Worm (Caenorhabditis elegans) whole organism, early embryonic: Measurements from ENCODE around the gene ssup-72.

Experiments
- B0310.2 ChIP-seq: sonication (generic microtip); optimal IDR thresholded peaks from 2 replicates; lab custom pipeline; 2016; ENCODE audit warnings: mild to moderate bottlenecking, missing genetic modification characterization, missing compliant biosample characterization
- F13C5.2 ChIP-seq: sonication (generic microtip); optimal IDR thresholded peaks from 2 replicates; lab custom pipeline; 2017; ENCODE audit warnings: mild to moderate bottlenecking, missing genetic modification characterization, inconsistent platforms, missing compliant biosample characterization
- aly-1 ChIP-seq: sonication (generic microtip); optimal IDR thresholded peaks from 2 replicates; lab custom pipeline; 2016; ENCODE audit warnings: missing genetic modification characterization, missing compliant biosample characterization
- ama-1 ChIP-seq: fragments of 150-350 bp; optimal IDR thresholded peaks from 2 replicates; lab custom pipeline; 2014
- ceh-13 ChIP-seq: fragments of 200-800 bp; sonication (Bioruptor generic); optimal IDR thresholded peaks from 2 replicates; lab custom pipeline; 2018; ENCODE audit warnings: mild to moderate bottlenecking, missing genetic modification characterization, missing compliant biosample characterization
- ceh-36 ChIP-seq: sonication (generic microtip); optimal IDR thresholded peaks from 2 replicates; lab custom pipeline; 2016; ENCODE audit warnings: missing genetic modification characterization, inconsistent platforms, missing compliant biosample characterization
- ets-7 ChIP-seq: sonication (generic microtip); optimal IDR thresholded peaks from 2 replicates; lab custom pipeline; 2016; ENCODE audit warnings: missing genotype, missing genetic modification characterization, missing compliant biosample characterization
- flt-1 ChIP-seq: fragments of 200-800 bp; sonication (Bioruptor generic); IDR thresholded peaks from 2 replicates; pipeline ENCODE4 v1.3.6; 2022; ENCODE audit warnings: missing genetic modification characterization, missing compliant biosample characterization
- hmbx-1 ChIP-seq: sonication (generic microtip); optimal IDR thresholded peaks from 2 replicates; lab custom pipeline; 2016; ENCODE audit warnings: mild to moderate bottlenecking, missing genetic modification characterization, missing compliant biosample characterization
- hmg-4 ChIP-seq: fragments of 200-800 bp; sonication (Bioruptor generic); optimal IDR thresholded peaks from 2 replicates; lab custom pipeline; 2018; ENCODE audit warnings: mild to moderate bottlenecking, missing genetic modification characterization, missing compliant biosample characterization
- hnd-1 ChIP-seq: sonication (generic microtip); optimal IDR thresholded peaks from 2 replicates; lab custom pipeline; 2016; ENCODE audit warnings: missing genetic modification characterization, missing compliant biosample characterization
- pes-1 ChIP-seq: fragments of 200-800 bp; sonication (Bioruptor generic); IDR thresholded peaks from 2 replicates; pipeline ENCODE4 v1.3.6; 2022; ENCODE audit warnings: missing genetic modification reagents, missing genetic modification characterization, missing compliant biosample characterization
- scrt-1 ChIP-seq: fragments of 200-800 bp; sonication (Bioruptor generic); IDR thresholded peaks from 2 replicates; pipeline ENCODE4 v1.3.6; 2022; ENCODE audit warnings: missing genetic modification characterization, missing compliant biosample characterization
- sea-1 ChIP-seq: fragments of 200-800 bp; sonication (Bioruptor generic); conservative IDR thresholded peaks from 2 replicates; pipeline ENCODE4 v1.3.6; 2022; ENCODE audit warnings: missing genetic modification characterization, missing compliant biosample characterization
- tbx-11 ChIP-seq: fragments of 200-800 bp; sonication (Bioruptor generic); IDR thresholded peaks from 2 replicates; pipeline ENCODE4 v1.3.6; 2022; ENCODE audit warnings: missing genetic modification characterization, missing compliant biosample characterization
- tbx-37 ChIP-seq: fragments of 200-800 bp; sonication (Bioruptor generic); conservative IDR thresholded peaks from 2 replicates; pipeline ENCODE4 v1.3.6; 2022; ENCODE audit warnings: missing genetic modification reagents, missing genetic modification characterization, missing compliant biosample characterization
- tra-4 ChIP-seq: sonication (generic microtip); optimal IDR thresholded peaks from 2 replicates; lab custom pipeline; 2017; ENCODE audit warnings: missing genetic modification characterization, missing compliant biosample characterization

Gene ssup-72

DNA sequence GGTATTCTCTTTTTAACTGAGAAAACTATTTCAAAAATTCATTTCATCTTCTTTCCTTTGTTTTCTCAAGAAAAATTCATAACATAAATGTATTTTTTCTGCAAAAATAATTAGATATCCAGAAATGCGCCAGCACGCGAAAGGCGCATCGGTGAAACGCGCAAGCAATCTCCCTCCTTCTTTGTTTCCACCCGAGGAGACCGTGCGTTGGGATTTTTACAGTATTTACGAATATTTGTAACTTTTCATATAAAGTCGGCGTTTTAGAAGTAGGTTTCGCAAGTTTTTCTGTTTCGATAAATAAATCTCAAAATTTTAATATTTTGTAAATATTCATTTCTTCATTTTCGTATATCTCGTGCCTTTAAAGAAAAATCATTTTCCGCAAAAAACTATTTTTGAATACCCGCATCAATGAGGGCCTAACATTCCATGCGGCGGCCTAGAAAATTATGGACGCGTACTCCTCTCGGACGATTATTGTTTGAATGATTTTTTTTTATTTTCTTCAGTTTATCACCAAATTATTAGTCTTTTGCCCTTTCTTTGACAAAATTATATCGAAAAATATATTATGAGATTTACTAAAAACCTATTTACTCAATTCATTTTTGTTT lies at the start of gene ssup-72:
Gene ssup-72, plus strand, starts transcription at position 181 of the 617 bp plus-strand sequence.
- TF ChIP-seq hnd-1, result no peak
- TF ChIP-seq sea-1, result no peak
- TF ChIP-seq ets-7 (tag; lab: Kevin White, UChicago), result no peak
- TF ChIP-seq hmg-4 (GFP tag; lab: Kevin White, UChicago), result peak; percentile 35
- TF ChIP-seq ceh-13 (GFP tag; lab: Kevin White, UChicago), result no peak
- TF ChIP-seq pes-1 (GFP tag; lab: Robert Waterston, UW), result no peak
- no peak for TF ChIP-seq aly-1
- no peak for TF ChIP-seq ceh-36 (tag; lab: Kevin White, UChicago)
- TF ChIP-seq tbx-11 (GFP tag; lab: Robert Waterston, UW), result no peak
- TF ChIP-seq scrt-1 (GFP tag; lab: Robert Waterston, UW), result no peak
- TF ChIP-seq F13C5.2 (tag; lab: Kevin White, UChicago), result no peak
- no peak for TF ChIP-seq B0310.2 (tag; lab: Kevin White, UChicago)
- TF ChIP-seq tbx-37, result peak; percentile 75

DNA sequence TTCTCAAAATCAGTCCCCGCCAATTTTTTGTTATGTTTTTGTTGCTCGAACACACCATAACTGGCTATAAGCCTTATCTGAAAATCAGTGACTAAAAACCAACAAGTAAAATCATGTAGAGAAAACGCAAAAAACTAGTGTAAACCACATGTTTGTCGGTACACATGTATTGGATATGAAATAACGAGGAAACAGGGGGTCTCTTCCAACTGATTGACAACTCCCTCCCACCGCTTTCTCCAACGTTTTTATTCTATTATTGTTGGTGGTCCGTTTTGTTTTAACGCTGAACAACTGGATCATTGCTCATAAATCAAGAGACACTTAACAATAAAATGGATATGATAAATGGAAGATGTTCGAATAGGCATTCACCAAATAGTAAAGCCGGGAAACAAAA lies 49.6 kb upstream of the ssup-72 start:
- no peak for TF ChIP-seq tbx-37
- no peak for TF ChIP-seq tra-4 (tag; lab: Kevin White, UChicago)
- no peak for TF ChIP-seq tbx-11 (GFP tag; lab: Robert Waterston, UW)
- TF ChIP-seq scrt-1 (GFP tag; lab: Robert Waterston, UW), result no peak

DNA sequence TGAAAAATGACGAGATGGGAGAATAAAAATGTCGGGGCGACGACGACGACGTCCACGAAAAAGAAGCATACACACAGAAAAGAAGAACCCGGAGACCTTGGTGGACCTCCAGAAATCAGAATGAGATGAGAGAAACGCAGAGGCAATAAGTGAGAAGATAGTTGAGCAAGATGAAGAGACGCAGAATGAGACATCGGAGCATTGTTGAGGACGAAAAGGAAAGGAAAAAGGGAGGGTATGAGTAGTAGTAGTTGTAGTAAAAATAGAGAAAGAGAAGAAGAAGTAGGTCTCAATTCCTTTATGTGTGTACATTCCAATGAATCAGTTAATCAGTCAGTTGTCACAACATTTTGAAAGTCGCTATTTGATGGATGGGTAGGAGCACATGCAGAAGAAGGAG lies 47.1 kb upstream of the ssup-72 start, which contains the start of gene T14B4.8:
Gene T14B4.8, minus strand, starts transcription at position 60 of the 400 bp plus-strand sequence.
- no peak for TF ChIP-seq tra-4 (tag; lab: Kevin White, UChicago)
- no peak for TF ChIP-seq scrt-1 (GFP tag; lab: Robert Waterston, UW)
- TF ChIP-seq flt-1 (GFP tag; lab: Robert Waterston, UW), result no peak
- TF ChIP-seq sea-1, result no peak
- no peak for TF ChIP-seq B0310.2 (tag; lab: Kevin White, UChicago)
- no peak for TF ChIP-seq ceh-36 (tag; lab: Kevin White, UChicago)
- no peak for TF ChIP-seq ets-7 (tag; lab: Kevin White, UChicago)
- TF ChIP-seq hmg-4 (GFP tag; lab: Kevin White, UChicago), result no peak
- TF ChIP-seq pes-1 (GFP tag; lab: Robert Waterston, UW), result no peak
- no peak for TF ChIP-seq F13C5.2 (tag; lab: Kevin White, UChicago)
- TF ChIP-seq hnd-1, result no peak
- TF ChIP-seq aly-1, result no peak
- TF ChIP-seq ama-1 (lab: Kevin White, UChicago), result no peak

DNA sequence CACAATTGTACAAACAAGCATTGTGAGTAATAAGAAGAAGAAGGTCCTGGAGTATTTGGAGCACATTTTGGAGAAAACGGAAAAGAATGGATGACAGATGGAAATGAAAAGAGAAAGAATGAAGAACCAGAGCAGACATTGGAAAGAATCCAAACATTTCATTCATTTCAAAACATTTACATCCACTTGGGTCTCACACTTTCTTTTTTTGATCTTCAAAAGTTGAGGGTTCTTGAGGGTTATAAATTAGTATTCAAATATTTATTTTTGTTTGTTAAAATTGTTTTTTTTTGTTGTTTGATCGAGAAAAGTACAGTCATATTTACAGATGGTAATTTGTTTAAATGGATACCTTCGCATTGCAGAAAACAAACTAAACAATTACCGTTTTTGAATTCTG lies 42.7 kb upstream of the ssup-72 start, which contains the start of gene T14B4.9:
Gene T14B4.9, minus strand, starts transcription at position 101 of the 400 bp plus-strand sequence.
- TF ChIP-seq tbx-37, result no peak
- TF ChIP-seq pes-1 (GFP tag; lab: Robert Waterston, UW), result no peak
- no peak for TF ChIP-seq scrt-1 (GFP tag; lab: Robert Waterston, UW)
- no peak for TF ChIP-seq ceh-13 (GFP tag; lab: Kevin White, UChicago)

DNA sequence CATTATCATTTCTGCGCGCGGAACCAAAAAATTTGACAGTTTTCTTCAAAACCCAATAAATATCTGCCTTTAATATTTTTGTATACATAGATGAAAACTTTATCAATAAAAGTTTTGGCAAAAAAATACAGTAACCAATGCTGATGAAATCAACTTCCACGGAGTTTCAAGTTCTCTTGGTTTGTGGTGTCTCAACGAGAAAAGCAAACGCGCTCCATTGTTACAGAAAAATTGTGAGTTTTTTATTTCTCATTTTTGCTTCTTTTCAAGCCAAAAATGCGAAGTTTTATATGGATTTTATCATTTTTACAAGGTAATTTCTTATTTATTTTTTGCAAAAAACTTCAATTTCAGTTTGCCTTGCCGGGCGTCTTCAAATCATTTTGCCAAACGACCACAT lies 41.7 kb upstream of the ssup-72 start, which contains the start of gene T14B4.3:
Gene T14B4.3, plus strand, starts transcription at position 264 of the 400 bp plus-strand sequence.
- peak; percentile 55; the same call in 1 of the 2 replicates for TF ChIP-seq tbx-37
- TF ChIP-seq hnd-1, result no peak
- no peak for TF ChIP-seq flt-1 (GFP tag; lab: Robert Waterston, UW)
- TF ChIP-seq F13C5.2 (tag; lab: Kevin White, UChicago), result peak; percentile 62
- no peak for TF ChIP-seq tbx-11 (GFP tag; lab: Robert Waterston, UW)

DNA sequence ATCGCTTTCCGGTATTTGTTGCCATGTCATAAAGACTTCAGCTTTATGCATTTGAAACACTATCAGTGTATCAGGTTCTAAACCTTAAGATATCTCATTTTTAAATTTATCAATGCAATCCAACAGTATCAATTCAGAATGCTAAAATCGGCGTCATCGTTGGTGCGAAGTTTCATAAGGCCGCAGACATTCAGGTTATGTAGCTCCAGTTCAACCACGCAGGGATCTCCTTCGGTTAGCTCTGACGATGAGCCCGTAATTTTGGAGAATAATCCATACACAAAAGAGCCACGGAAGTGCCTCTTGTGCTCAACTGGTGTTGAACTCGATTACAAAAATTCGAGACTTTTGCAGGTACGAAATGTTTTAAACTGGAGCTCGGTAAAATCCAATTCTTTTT lies 40.3 kb upstream of the ssup-72 start, which contains the start of gene mrps-18.C:
Gene mrps-18.C, plus strand, starts transcription at position 138 of the 400 bp plus-strand sequence.
- TF ChIP-seq F13C5.2 (tag; lab: Kevin White, UChicago), result no peak
- no peak for TF ChIP-seq ceh-13 (GFP tag; lab: Kevin White, UChicago)
- no peak for TF ChIP-seq hmbx-1 (tag; lab: Kevin White, UChicago)
- TF ChIP-seq tra-4 (tag; lab: Kevin White, UChicago), result no peak

DNA sequence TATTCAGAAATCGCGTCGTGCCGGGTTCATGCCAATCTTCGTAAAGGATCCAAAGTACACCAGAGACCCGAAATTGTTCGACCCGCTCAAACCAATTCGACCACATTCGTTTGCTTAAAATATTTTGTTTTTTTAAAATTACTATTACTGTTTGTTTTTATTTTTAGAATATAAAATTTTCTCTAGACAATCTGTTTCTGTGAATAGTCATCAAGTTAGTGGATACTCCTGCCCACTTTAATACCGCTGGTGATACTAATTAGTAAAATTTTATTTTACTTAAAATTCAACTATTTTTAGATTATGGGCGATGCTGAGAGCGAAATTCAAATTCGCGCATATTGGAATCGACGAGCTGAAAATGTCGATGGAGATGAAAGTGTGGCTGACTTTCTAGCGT lies 39.8 kb upstream of the ssup-72 start, which contains the start of gene T14B4.1:
Gene T14B4.1, plus strand, starts transcription at position 301 of the 400 bp plus-strand sequence.
- no peak for TF ChIP-seq B0310.2 (tag; lab: Kevin White, UChicago)
- TF ChIP-seq tbx-11 (GFP tag; lab: Robert Waterston, UW), result no peak
- TF ChIP-seq hmg-4 (GFP tag; lab: Kevin White, UChicago), result no peak
- no peak for TF ChIP-seq sea-1
- no peak for TF ChIP-seq scrt-1 (GFP tag; lab: Robert Waterston, UW)
- no peak for TF ChIP-seq ceh-36 (tag; lab: Kevin White, UChicago)

DNA sequence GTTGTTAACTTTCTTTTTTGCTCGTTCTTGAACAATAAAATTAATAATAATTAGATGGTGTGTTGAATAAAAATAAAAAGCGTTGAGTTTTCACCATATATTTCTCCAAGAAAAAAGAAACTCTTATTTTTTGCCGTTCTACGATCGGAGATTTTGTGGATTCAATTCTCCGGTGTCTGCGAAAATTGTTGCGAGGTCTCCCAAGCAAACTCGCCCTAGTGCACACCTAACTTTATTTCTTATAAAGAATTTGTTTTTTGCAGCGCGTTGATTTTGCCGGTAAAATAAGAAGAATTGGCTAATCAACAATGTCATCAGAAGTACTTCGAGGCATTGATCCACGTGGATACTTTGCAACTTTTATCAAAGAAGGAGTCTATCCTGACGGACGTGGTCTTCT lies 35.0 kb upstream of the ssup-72 start, which contains the start of gene exos-8:
Gene exos-8, plus strand, starts transcription at position 264 of the 400 bp plus-strand sequence.
- TF ChIP-seq ama-1 (lab: Kevin White, UChicago) (no peak), F13C5.2 (tag; lab: Kevin White, UChicago) (peak; percentile 24), flt-1 (GFP tag; lab: Robert Waterston, UW) (no peak), ceh-36 (tag; lab: Kevin White, UChicago) (no peak), tra-4 (tag; lab: Kevin White, UChicago) (no peak), sea-1 (no peak), ets-7 (tag; lab: Kevin White, UChicago) (peak; percentile 62), scrt-1 (GFP tag; lab: Robert Waterston, UW) (no peak; the same call in 1 of the 2 replicates), hmbx-1 (tag; lab: Kevin White, UChicago) (no peak), B0310.2 (tag; lab: Kevin White, UChicago) (no peak), tbx-11 (GFP tag; lab: Robert Waterston, UW) (no peak), hnd-1 (peak; percentile 18), hmg-4 (GFP tag; lab: Kevin White, UChicago) (no peak), aly-1 (no peak), pes-1 (GFP tag; lab: Robert Waterston, UW) (no peak; the same call in 1 of the 2 replicates), ceh-13 (GFP tag; lab: Kevin White, UChicago) (peak; percentile 14), tbx-37 (peak; percentile 45)
